Worm (Caenorhabditis elegans): Measurements from ENCODE around the gene cdc-42.

DNA sequence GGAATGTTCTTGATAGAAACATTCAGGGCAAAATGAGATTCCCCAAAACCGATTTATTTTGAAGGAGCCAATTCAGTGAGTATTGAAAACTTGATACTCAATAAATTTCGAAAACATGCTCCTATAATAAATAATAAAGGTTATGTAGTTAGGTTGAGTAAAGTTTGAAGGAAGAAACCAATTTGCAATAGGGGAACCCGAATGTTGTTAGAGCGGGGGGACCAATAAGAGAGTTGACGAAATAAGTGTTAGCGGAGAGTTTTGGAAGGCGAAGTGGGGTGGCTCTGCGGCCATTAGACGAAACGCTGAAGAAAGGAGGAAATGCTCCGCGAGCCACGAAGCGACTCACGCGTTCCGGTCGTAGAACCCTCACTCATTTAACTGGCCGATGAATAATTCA lies 8.7 kb downstream of the cdc-42 start:
- TF ChIP-seq nhr-76 (tag; optimal IDR thresholded peaks at IDR 0.05) (no peak), lin-39 (tag; optimal IDR thresholded peaks at IDR 0.05) (no peak), daf-16 (GFP tag; optimal IDR thresholded peaks at IDR 0.05) (no peak), daf-16 (tag; optimal IDR thresholded peaks at IDR 0.05) (no peak), nhr-237 (tag; optimal IDR thresholded peaks at IDR 0.05) (no peak)

Data from whole organism, L4 larva.